Worm (Caenorhabditis elegans) whole organism, late embryonic: ENCODE results near the gene F28F9.3.

ENCODE experiments used
- C38D4.7 ChIP-seq: fragments of 200-800 bp; sonication (Bioruptor generic); optimal IDR thresholded peaks from 2 replicates; lab custom pipeline; 2018; ENCODE audit warnings: mild to moderate bottlenecking, missing genetic modification characterization, moderate library complexity, missing compliant biosample characterization
- F13H6.1 ChIP-seq: sonication (generic microtip); optimal IDR thresholded peaks from 2 replicates; lab custom pipeline; 2016; ENCODE audit warnings: missing genetic modification characterization, missing compliant biosample characterization
- K02D7.2 ChIP-seq: sonication (generic microtip); optimal IDR thresholded peaks from 2 replicates; lab custom pipeline; 2017; ENCODE audit warnings: mild to moderate bottlenecking, missing genetic modification characterization, missing compliant biosample characterization
- T23F11.4 ChIP-seq: fragments of 200-800 bp; sonication (Bioruptor generic); optimal IDR thresholded peaks from 2 replicates; lab custom pipeline; 2018; ENCODE audit warnings: mild to moderate bottlenecking, missing genetic modification characterization, missing compliant biosample characterization
- ahr-1 ChIP-seq: sonication (generic microtip); optimal IDR thresholded peaks from 2 replicates; lab custom pipeline; 2016; ENCODE audit warnings: missing genetic modification characterization, missing compliant biosample characterization
- ama-1 ChIP-seq: fragments of 150-350 bp; optimal IDR thresholded peaks from 2 replicates; lab custom pipeline; 2014
- ceh-14 ChIP-seq: sonication (generic microtip); optimal IDR thresholded peaks from 2 replicates; lab custom pipeline; 2016; ENCODE audit warnings: missing genotype, missing genetic modification characterization, missing compliant biosample characterization
- ceh-18 ChIP-seq: sonication (generic microtip); optimal IDR thresholded peaks from 2 replicates; lab custom pipeline; 2016; ENCODE audit warnings: missing genetic modification characterization, missing compliant biosample characterization
- ceh-19 ChIP-seq: fragments of 200-800 bp; sonication (Bioruptor generic); optimal IDR thresholded peaks from 2 replicates; lab custom pipeline; 2018; ENCODE audit warnings: mild to moderate bottlenecking, missing genetic modification characterization, missing compliant biosample characterization
- ceh-2 ChIP-seq: sonication (generic microtip); optimal IDR thresholded peaks from 2 replicates; lab custom pipeline; 2016; ENCODE audit warnings: missing genotype, missing genetic modification characterization, missing compliant biosample characterization
- ceh-30 ChIP-seq: fragments of 150-350 bp; optimal IDR thresholded peaks from 2 replicates; lab custom pipeline; 2014; ENCODE audit warnings: missing biosample characterization, missing genetic modification characterization
- ceh-31 ChIP-seq: sonication (generic microtip); optimal IDR thresholded peaks from 2 replicates; lab custom pipeline; 2016; ENCODE audit warnings: missing genetic modification characterization, missing compliant biosample characterization
- ceh-34 ChIP-seq: sonication (generic microtip); optimal IDR thresholded peaks from 2 replicates; lab custom pipeline; 2016; ENCODE audit warnings: mild to moderate bottlenecking, missing genetic modification characterization, missing compliant biosample characterization
- ceh-48 ChIP-seq: sonication (generic microtip); optimal IDR thresholded peaks from 2 replicates; lab custom pipeline; 2016; ENCODE audit warnings: missing genetic modification characterization, inconsistent platforms, missing compliant biosample characterization
- ceh-6 ChIP-seq: fragments of 200-800 bp; sonication (Bioruptor generic); optimal IDR thresholded peaks from 2 replicates; lab custom pipeline; 2018; ENCODE audit warnings: mild to moderate bottlenecking, missing genetic modification characterization, missing compliant biosample characterization
- elt-4 ChIP-seq: sonication (generic microtip); optimal IDR thresholded peaks from 2 replicates; lab custom pipeline; 2016; ENCODE audit warnings: missing genetic modification characterization, missing compliant biosample characterization
- ets-4 ChIP-seq: sonication (generic microtip); optimal IDR thresholded peaks from 2 replicates; lab custom pipeline; 2016; ENCODE audit warnings: missing genetic modification characterization, missing compliant biosample characterization
- eyg-1 ChIP-seq: sonication (generic microtip); optimal IDR thresholded peaks from 2 replicates; lab custom pipeline; 2016; ENCODE audit warnings: missing genotype, missing genetic modification characterization, missing compliant biosample characterization
- fax-1 ChIP-seq: sonication (generic microtip); optimal IDR thresholded peaks from 2 replicates; lab custom pipeline; 2016; ENCODE audit warnings: missing genotype, missing genetic modification characterization, missing compliant biosample characterization
- fkh-10 ChIP-seq: fragments of 150-350 bp; optimal IDR thresholded peaks from 2 replicates; lab custom pipeline; 2014; ENCODE audit warnings: missing biosample characterization, missing genetic modification reagents, missing genetic modification characterization
- gmeb-2 ChIP-seq: sonication (generic microtip); optimal IDR thresholded peaks from 2 replicates; lab custom pipeline; 2016; ENCODE audit warnings: missing genetic modification characterization, inconsistent platforms, missing compliant biosample characterization
- hlh-30 ChIP-seq: sonication (generic microtip); optimal IDR thresholded peaks from 2 replicates; lab custom pipeline; 2017; ENCODE audit warnings: antibody characterized with exemption, missing genetic modification characterization, missing compliant biosample characterization; ENCODE audit not compliant: insufficient read depth
- hlh-6 ChIP-seq: sonication (generic microtip); optimal IDR thresholded peaks from 2 replicates; lab custom pipeline; 2016; ENCODE audit warnings: missing genotype, missing genetic modification characterization, missing compliant biosample characterization
- hlh-8 ChIP-seq: sonication (generic microtip); optimal IDR thresholded peaks from 2 replicates; lab custom pipeline; 2016; ENCODE audit warnings: missing genotype, missing genetic modification characterization, missing compliant biosample characterization
- lin-11 ChIP-seq: fragments of 200-800 bp; sonication (Bioruptor generic); optimal IDR thresholded peaks from 2 replicates; lab custom pipeline; 2018; ENCODE audit warnings: mild to moderate bottlenecking, missing genetic modification characterization, missing compliant biosample characterization
- mec-3 ChIP-seq: sonication (generic microtip); optimal IDR thresholded peaks from 2 replicates; lab custom pipeline; 2016; ENCODE audit warnings: borderline replicate concordance, missing genetic modification characterization, missing compliant biosample characterization
- nfya-1 ChIP-seq: sonication (generic microtip); optimal IDR thresholded peaks from 2 replicates; lab custom pipeline; 2017; ENCODE audit warnings: missing genetic modification characterization, mild to moderate bottlenecking, missing compliant biosample characterization, antibody characterized with exemption, moderate library complexity
- npax-4 ChIP-seq: sonication (generic microtip); optimal IDR thresholded peaks from 2 replicates; lab custom pipeline; 2016; ENCODE audit warnings: missing genetic modification characterization, missing compliant biosample characterization
- pag-3 ChIP-seq: sonication (generic microtip); optimal IDR thresholded peaks from 2 replicates; lab custom pipeline; 2016; ENCODE audit warnings: missing compliant biosample characterization, missing genetic modification characterization, borderline replicate concordance
- pat-9 ChIP-seq: fragments of 200-800 bp; sonication (Bioruptor generic); optimal IDR thresholded peaks from 2 replicates; lab custom pipeline; 2018; ENCODE audit warnings: mild to moderate bottlenecking, missing genetic modification characterization, moderate library complexity, missing compliant biosample characterization
- pax-1 ChIP-seq: fragments of 150-350 bp; optimal IDR thresholded peaks from 2 replicates; lab custom pipeline; 2014; ENCODE audit warnings: missing biosample characterization, missing genetic modification characterization
- pha-4 ChIP-seq: fragments of 150-350 bp; optimal IDR thresholded peaks from 2 replicates; lab custom pipeline; 2018; ENCODE audit warnings: missing biosample characterization, missing genetic modification reagents, missing genetic modification characterization
- pqm-1 ChIP-seq: sonication (generic microtip); optimal IDR thresholded peaks from 2 replicates; lab custom pipeline; 2016; ENCODE audit warnings: missing genetic modification characterization, missing compliant biosample characterization
- rnt-1 ChIP-seq: sonication (generic microtip); optimal IDR thresholded peaks from 2 replicates; lab custom pipeline; 2016; ENCODE audit warnings: missing genetic modification characterization, missing compliant biosample characterization
- sox-2 ChIP-seq: fragments of 200-800 bp; sonication (Bioruptor generic); IDR thresholded peaks from 2 replicates; pipeline ENCODE4 v1.3.6; 2022; ENCODE audit warnings: missing genetic modification reagents, missing genetic modification characterization, missing compliant biosample characterization
- sox-4 ChIP-seq: sonication (generic microtip); optimal IDR thresholded peaks from 2 replicates; lab custom pipeline; 2017; ENCODE audit warnings: mild to moderate bottlenecking, missing genetic modification characterization, inconsistent platforms, missing compliant biosample characterization
- syd-9 ChIP-seq: sonication (generic microtip); optimal IDR thresholded peaks from 2 replicates; lab custom pipeline; 2016; ENCODE audit warnings: mild to moderate bottlenecking, missing genetic modification characterization, moderate library complexity, missing compliant biosample characterization
- tbx-2 ChIP-seq: sonication (generic microtip); optimal IDR thresholded peaks from 2 replicates; lab custom pipeline; 2016; ENCODE audit warnings: missing genetic modification characterization, missing compliant biosample characterization
- unc-3 ChIP-seq, 2 experiments: fragments of 200-800 bp in 1 of 2; sonication (Bioruptor generic) in 1 of 2; sonication (generic microtip) in 1 of 2; conservative IDR thresholded peaks in 1 of 2; optimal IDR thresholded peaks in 1 of 2; 2 replicates each; pipeline versions ENCODE4 v1.3.6 to Lab custom; 2016 to 2022; ENCODE audit warnings: missing compliant biosample characterization in 2 of 2, missing genetic modification characterization in 2 of 2, missing genetic modification reagents in 1 of 2
- unc-42 ChIP-seq: sonication (generic microtip); optimal IDR thresholded peaks from 2 replicates; lab custom pipeline; 2016; ENCODE audit warnings: missing genotype, missing genetic modification characterization, missing compliant biosample characterization
- unc-86 ChIP-seq: sonication (generic microtip); optimal IDR thresholded peaks from 2 replicates; lab custom pipeline; 2016; ENCODE audit warnings: missing genetic modification characterization, missing compliant biosample characterization
- zip-5 ChIP-seq: sonication (generic microtip); optimal IDR thresholded peaks from 2 replicates; lab custom pipeline; 2016; ENCODE audit warnings: missing genetic modification characterization, missing compliant biosample characterization

Gene F28F9.3

DNA sequence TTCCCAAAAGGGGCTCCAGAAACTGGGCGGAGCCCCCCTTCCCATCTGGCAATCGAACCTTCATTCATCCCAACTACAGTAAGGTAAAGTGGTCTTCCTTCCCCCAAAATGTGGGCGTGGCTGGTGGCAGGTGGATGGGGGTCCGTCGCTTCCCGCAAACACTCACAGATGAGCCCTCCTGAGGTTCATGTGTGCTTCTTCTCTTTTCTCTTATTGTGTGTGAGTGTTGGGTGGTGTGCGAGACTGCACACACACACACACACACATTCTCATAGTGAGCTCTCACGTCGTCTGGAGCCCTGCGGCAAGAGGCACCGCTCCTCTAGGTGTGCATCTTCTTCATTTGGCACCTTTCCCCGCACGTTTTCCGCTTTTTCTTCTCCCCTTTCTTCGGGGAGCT, 27.9 kb downstream of the F28F9.3 start:
- TF ChIP-seq T23F11.4 (no peak), pat-9 (no peak), pax-1 (tag; lab: Kevin White, UChicago) (no peak), mec-3 (tag; lab: Kevin White, UChicago) (no peak), F13H6.1 (tag; lab: Kevin White, UChicago) (no peak), tbx-2 (tag; lab: Kevin White, UChicago) (peak; percentile 38), ama-1 (no peak), nfya-1 (tag; lab: Kevin White, UChicago) (no peak), hlh-30 (no peak), ceh-31 (tag; lab: Kevin White, UChicago) (peak; percentile 33), pha-4 (tag; lab: Kevin White, UChicago) (no peak), hlh-6 (tag; lab: Kevin White, UChicago) (peak; percentile 22), ets-4 (no peak), pag-3 (tag; lab: Kevin White, UChicago) (no peak), hlh-8 (peak; percentile 21), elt-4 (tag; lab: Kevin White, UChicago) (no peak), rnt-1 (peak; percentile 16), zip-5 (tag; lab: Kevin White, UChicago) (no peak), K02D7.2 (no peak), unc-86 (tag; lab: Kevin White, UChicago) (no peak), fkh-10 (no peak), sox-2 (GFP tag; lab: Robert Waterston, UW) (no peak), ceh-6 (no peak), syd-9 (no peak), ceh-18 (tag; lab: Kevin White, UChicago) (no peak), npax-4 (tag; lab: Kevin White, UChicago) (no peak), ahr-1 (tag; lab: Kevin White, UChicago) (no peak), lin-11 (tag; lab: Kevin White, UChicago) (no peak), pqm-1 (tag; lab: Kevin White, UChicago) (no peak), fax-1 (no peak), ceh-2 (tag; lab: Kevin White, UChicago) (no peak), ceh-14 (tag; lab: Kevin White, UChicago) (no peak), sox-4 (peak; percentile 1), ceh-19 (GFP tag; lab: Kevin White, UChicago) (no peak), ceh-48 (no peak), gmeb-2 (tag; lab: Kevin White, UChicago) (no peak)

- no peak for TF ChIP-seq eyg-1 (tag; lab: Kevin White, UChicago)
- TF ChIP-seq ceh-34 (tag; lab: Kevin White, UChicago), result no peak
- TF ChIP-seq C38D4.7, result no peak
- no peak for TF ChIP-seq rnt-1
- TF ChIP-seq pat-9, result no peak
- TF ChIP-seq ets-4, result no peak
- TF ChIP-seq ceh-30 (tag; lab: Kevin White, UChicago), result no peak
- TF ChIP-seq zip-5 (tag; lab: Kevin White, UChicago), result no peak
- no peak for TF ChIP-seq unc-42
- no peak for TF ChIP-seq npax-4 (tag; lab: Kevin White, UChicago)
- TF ChIP-seq F13H6.1 (tag; lab: Kevin White, UChicago), result no peak
- no peak for TF ChIP-seq ceh-6
- TF ChIP-seq unc-3 (GFP tag; conservative IDR thresholded peaks at IDR 0.05; lab: Robert Waterston, UW), result no peak
- TF ChIP-seq unc-3 (tag; optimal IDR thresholded peaks at IDR 0.05; lab: Kevin White, UChicago), result no peak
- no peak for TF ChIP-seq pax-1 (tag; lab: Kevin White, UChicago)
- TF ChIP-seq ceh-48, result no peak
- TF ChIP-seq, all 69 proteins: peak for 0
Observed at ce11 chrIV:3855543-3855942, 28.9 kb downstream of the F28F9.3 start, which contains the start of gene zag-1. Gene zag-1, plus strand, starts transcription at chrIV:3855843.
